Worm (Caenorhabditis elegans): ENCODE data around the gene let-653.

- TF ChIP-seq ceh-39 (tag; optimal IDR thresholded peaks at IDR 0.05) = no peak
- no peak for TF ChIP-seq lin-13 (tag; optimal IDR thresholded peaks at IDR 0.05)
These were observed 7.9 kb downstream of the let-653 start for ce11 chrIV:11893336-11893735.
